Fruit fly (Drosophila melanogaster) whole organism, embryonic: Measurements from ENCODE around the gene h-cup.

Experiments used
- Asciz ChIP-seq: fragments of 200-800 bp; sonication (Bioruptor generic); optimal IDR thresholded peaks from 2 replicates; lab custom pipeline; 2017; ENCODE audit warnings: missing biosample characterization, mild to moderate bottlenecking, missing genetic modification characterization, missing genetic modification reagents
- CG12299 ChIP-seq: fragments of 200-800 bp; sonication (Bioruptor generic); optimal IDR thresholded peaks from 2 replicates; lab custom pipeline; 2018; ENCODE audit warnings: missing biosample characterization, mild to moderate bottlenecking, missing genetic modification characterization
- CG1233 ChIP-seq: fragments of 200-800 bp; sonication (Bioruptor generic); optimal IDR thresholded peaks from 4 replicates; lab custom pipeline; 2018; ENCODE audit warnings: missing biosample characterization, mild to moderate bottlenecking, missing genetic modification characterization
- CG12659 ChIP-seq: fragments of 200-800 bp; sonication (Bioruptor generic); optimal IDR thresholded peaks from 3 replicates; lab custom pipeline; 2017; ENCODE audit warnings: mild to moderate bottlenecking, missing biosample characterization, missing genetic modification reagents, missing genetic modification characterization
- CG13123 ChIP-seq: fragments of 200-800 bp; sonication (Bioruptor generic); optimal IDR thresholded peaks from 2 replicates; lab custom pipeline; 2016; ENCODE audit warnings: missing biosample characterization, missing genetic modification characterization
- CG14050 ChIP-seq: fragments of 200-800 bp; sonication (Bioruptor generic); IDR thresholded peaks from 3 replicates; pipeline ENCODE4 v1.3.6; 2022; ENCODE audit warnings: missing biosample characterization, missing genetic modification characterization
- CG15073 ChIP-seq: fragments of 200-800 bp; sonication (Bioruptor generic); optimal IDR thresholded peaks from 2 replicates; lab custom pipeline; 2016; ENCODE audit warnings: missing biosample characterization, missing genetic modification characterization
- CG1647 ChIP-seq: fragments of 200-800 bp; sonication (Bioruptor generic); optimal IDR thresholded peaks from 3 replicates; lab custom pipeline; 2016; ENCODE audit warnings: missing biosample characterization, missing genetic modification characterization
- CG2120 ChIP-seq: fragments of 200-800 bp; sonication (Bioruptor generic); optimal IDR thresholded peaks from 3 replicates; lab custom pipeline; 2016; ENCODE audit warnings: missing biosample characterization, missing genetic modification characterization
- CG3281 ChIP-seq: fragments of 200-800 bp; sonication (Bioruptor generic); optimal IDR thresholded peaks from 3 replicates; lab custom pipeline; 2017; ENCODE audit warnings: missing biosample characterization, mild to moderate bottlenecking, missing genetic modification characterization
- CG3838 ChIP-seq: fragments of 200-800 bp; sonication (Bioruptor generic); optimal IDR thresholded peaks from 3 replicates; lab custom pipeline; 2016; ENCODE audit warnings: missing biosample characterization, missing genetic modification characterization
- CG3847 ChIP-seq: fragments of 200-800 bp; sonication (Bioruptor generic); IDR thresholded peaks from 2 replicates; pipeline ENCODE4 v1.3.6; 2022; ENCODE audit warnings: missing biosample characterization, missing genetic modification characterization
- CG4424 ChIP-seq: fragments of 200-800 bp; sonication (Bioruptor generic); optimal IDR thresholded peaks from 3 replicates; lab custom pipeline; 2016; ENCODE audit warnings: missing biosample characterization, missing genetic modification characterization
- CG4617 ChIP-seq: fragments of 200-800 bp; sonication (Bioruptor generic); optimal IDR thresholded peaks from 3 replicates; lab custom pipeline; 2016; ENCODE audit warnings: missing biosample characterization, missing genetic modification characterization, borderline replicate concordance
- CG6689 ChIP-seq: fragments of 200-800 bp; sonication (Bioruptor generic); IDR thresholded peaks from 2 replicates; pipeline ENCODE4 v1.3.6; 2022; ENCODE audit warnings: missing biosample characterization, missing genetic modification characterization
- CG7556 ChIP-seq: fragments of 200-800 bp; sonication (Bioruptor generic); optimal IDR thresholded peaks from 2 replicates; lab custom pipeline; 2017; ENCODE audit warnings: missing biosample characterization, mild to moderate bottlenecking, missing genetic modification characterization
- CG8765 ChIP-seq: fragments of 200-800 bp; sonication (Bioruptor generic); IDR thresholded peaks from 2 replicates; pipeline ENCODE4 v1.3.6; 2022; ENCODE audit warnings: missing biosample characterization, missing genetic modification characterization
- CG8944 ChIP-seq: fragments of 200-800 bp; sonication (Bioruptor generic); optimal IDR thresholded peaks from 3 replicates; lab custom pipeline; 2016; ENCODE audit warnings: missing biosample characterization, missing genetic modification characterization
- E2f1 ChIP-seq: fragments of 200-800 bp; sonication (Bioruptor generic); IDR thresholded peaks from 2 replicates; pipeline ENCODE4 v1.3.6; 2022; ENCODE audit warnings: missing biosample characterization, missing genetic modification characterization
- Elba2 ChIP-seq: fragments of 200-800 bp; sonication (Bioruptor generic); optimal IDR thresholded peaks from 3 replicates; lab custom pipeline; 2016; ENCODE audit warnings: missing biosample characterization, missing genetic modification characterization
- Fer1 ChIP-seq: fragments of 200-800 bp; sonication (Bioruptor generic); optimal IDR thresholded peaks from 2 replicates; lab custom pipeline; 2017; ENCODE audit warnings: missing biosample characterization, mild to moderate bottlenecking, missing genetic modification characterization
- Hsf ChIP-seq: fragments of 200-800 bp; sonication (Bioruptor generic); optimal IDR thresholded peaks from 3 replicates; lab custom pipeline; 2016; ENCODE audit warnings: missing biosample characterization, missing genetic modification characterization
- NC2β ChIP-seq: fragments of 200-800 bp; sonication (Bioruptor generic); optimal IDR thresholded peaks from 2 replicates; lab custom pipeline; 2016; ENCODE audit warnings: missing biosample characterization, missing genetic modification characterization
- Oaz ChIP-seq: fragments of 200-800 bp; sonication (Bioruptor generic); IDR thresholded peaks from 2 replicates; pipeline ENCODE4 v1.3.6; 2022; ENCODE audit warnings: missing biosample characterization, missing genetic modification characterization
- Optix ChIP-seq: fragments of 200-800 bp; sonication (Bioruptor generic); IDR thresholded peaks from 3 replicates; pipeline ENCODE4 v1.3.6; 2022; ENCODE audit warnings: missing biosample characterization, missing genetic modification characterization
- PHDP ChIP-seq: fragments of 200-800 bp; sonication (Bioruptor generic); optimal IDR thresholded peaks from 3 replicates; lab custom pipeline; 2018; ENCODE audit warnings: missing biosample characterization, mild to moderate bottlenecking, missing genetic modification characterization, moderate library complexity
- Ptx1 ChIP-seq: fragments of 200-800 bp; sonication (Bioruptor generic); IDR thresholded peaks from 2 replicates; pipeline ENCODE4 v1.3.6; 2022; ENCODE audit warnings: missing biosample characterization, missing genetic modification characterization
- Rfx ChIP-seq: fragments of 200-800 bp; sonication (Bioruptor generic); IDR thresholded peaks from 2 replicates; pipeline ENCODE4 v1.3.6; 2022; ENCODE audit warnings: missing biosample characterization, missing genetic modification characterization
- Scr ChIP-seq: fragments of 200-800 bp; sonication (Bioruptor generic); IDR thresholded peaks from 2 replicates; pipeline ENCODE4 v1.3.6; 2022; ENCODE audit warnings: missing biosample characterization, missing genetic modification characterization; ENCODE audit not compliant: partially characterized antibody
- Usf ChIP-seq: fragments of 200-800 bp; sonication (Bioruptor generic); optimal IDR thresholded peaks from 2 replicates; lab custom pipeline; 2017; ENCODE audit warnings: missing genotype, missing biosample characterization, missing genetic modification characterization
- YL-1 ChIP-seq: fragments of 200-800 bp; sonication (Bioruptor generic); optimal IDR thresholded peaks from 3 replicates; lab custom pipeline; 2017; ENCODE audit warnings: missing biosample characterization, mild to moderate bottlenecking, missing genetic modification characterization
- bowl ChIP-seq: fragments of 200-800 bp; sonication (Bioruptor generic); IDR thresholded peaks from 2 replicates; pipeline ENCODE4 v1.3.6; 2022; ENCODE audit warnings: missing biosample characterization, missing genetic modification characterization
- caup ChIP-seq: fragments of 200-800 bp; sonication (Bioruptor generic); optimal IDR thresholded peaks from 3 replicates; lab custom pipeline; 2017; ENCODE audit warnings: missing biosample characterization, mild to moderate bottlenecking, missing genetic modification characterization, moderate library complexity; ENCODE audit not compliant: severe bottlenecking
- chinmo ChIP-seq: fragments of 200-800 bp; sonication (Bioruptor generic); IDR thresholded peaks from 4 replicates; pipeline ENCODE4 v1.3.6; 2022; ENCODE audit warnings: missing biosample characterization, missing genetic modification characterization; ENCODE audit not compliant: partially characterized antibody
- ci ChIP-seq: fragments of 200-800 bp; sonication (Bioruptor generic); IDR thresholded peaks from 3 replicates; pipeline ENCODE4 v1.3.6; 2022; ENCODE audit warnings: missing biosample characterization, missing genetic modification characterization
- danr ChIP-seq: fragments of 200-800 bp; sonication (Bioruptor generic); IDR thresholded peaks from 2 replicates; pipeline ENCODE4 v1.3.6; 2022; ENCODE audit warnings: missing biosample characterization, missing genetic modification characterization
- gcm ChIP-seq: fragments of 200-800 bp; sonication (Bioruptor generic); optimal IDR thresholded peaks from 2 replicates; lab custom pipeline; 2019; ENCODE audit warnings: missing biosample characterization, mild to moderate bottlenecking, missing genetic modification characterization, moderate library complexity
- gem ChIP-seq: fragments of 200-800 bp; sonication (Bioruptor generic); optimal IDR thresholded peaks from 2 replicates; lab custom pipeline; 2019; ENCODE audit warnings: missing biosample characterization, mild to moderate bottlenecking, missing genetic modification characterization, moderate library complexity
- ken ChIP-seq: fragments of 200-800 bp; sonication (Bioruptor generic); IDR thresholded peaks from 3 replicates; pipeline ENCODE4 v1.3.6; 2022; ENCODE audit warnings: missing biosample characterization, missing genetic modification characterization
- lbe ChIP-seq: fragments of 200-800 bp; sonication (Bioruptor generic); optimal IDR thresholded peaks from 2 replicates; lab custom pipeline; 2016; ENCODE audit warnings: missing biosample characterization, mild to moderate bottlenecking, missing genetic modification characterization
- lmd ChIP-seq: fragments of 200-800 bp; sonication (Bioruptor generic); IDR thresholded peaks from 2 replicates; pipeline ENCODE4 v1.3.6; 2022; ENCODE audit warnings: missing biosample characterization, missing genetic modification characterization
- lola ChIP-seq, 3 experiments: fragments of >200 bp in 2 of 3; fragments of 200-800 bp in 1 of 3; sonication (Bioruptor generic) in 1 of 3; optimal IDR thresholded peaks; 2 replicates each; lab custom pipeline; 2017 to 2019; ENCODE audit warnings: missing biosample characterization in 3 of 3, missing genetic modification characterization in 3 of 3, mild to moderate bottlenecking in 1 of 3, moderate library complexity in 1 of 3
- mam ChIP-seq: fragments of 200-800 bp; sonication (Bioruptor generic); optimal IDR thresholded peaks from 3 replicates; lab custom pipeline; 2016; ENCODE audit warnings: missing biosample characterization, missing genetic modification characterization
- nau ChIP-seq: fragments of 200-800 bp; sonication (Bioruptor generic); optimal IDR thresholded peaks from 3 replicates; lab custom pipeline; 2017; ENCODE audit warnings: missing biosample characterization, mild to moderate bottlenecking, missing genetic modification characterization, missing genetic modification reagents
- onecut ChIP-seq: fragments of 200-800 bp; sonication (Bioruptor generic); IDR thresholded peaks from 2 replicates; pipeline ENCODE4 v1.3.6; 2022; ENCODE audit warnings: missing biosample characterization, missing genetic modification characterization
- pan ChIP-seq, 4 experiments: fragments of >200 bp in 3 of 4; fragments of 200-800 bp in 1 of 4; sonication (Bioruptor generic) in 1 of 4; optimal IDR thresholded peaks in 3 of 4; IDR thresholded peaks in 1 of 4; 2 replicates each; pipeline versions ENCODE4 v1.3.6 to Lab custom; 2017 to 2022; ENCODE audit warnings: missing biosample characterization in 2 of 4, missing genetic modification characterization in 2 of 4, mixed read lengths in 1 of 4
- ro ChIP-seq: fragments of 200-800 bp; sonication (Bioruptor generic); IDR thresholded peaks from 2 replicates; pipeline ENCODE4 v1.3.6; 2022; ENCODE audit warnings: missing biosample characterization, missing genetic modification characterization
- sens-2 ChIP-seq: fragments of 200-800 bp; sonication (Bioruptor generic); IDR thresholded peaks from 2 replicates; pipeline ENCODE4 v1.3.6; 2022; ENCODE audit warnings: missing biosample characterization, missing genetic modification characterization
- tna ChIP-seq: fragments of 200-800 bp; sonication (Bioruptor generic); IDR thresholded peaks from 2 replicates; pipeline ENCODE4 v1.3.6; 2022; ENCODE audit warnings: missing biosample characterization, missing genetic modification characterization; ENCODE audit not compliant: partially characterized antibody
- vvl ChIP-seq: fragments of 200-800 bp; sonication (Bioruptor generic); IDR thresholded peaks from 2 replicates; pipeline ENCODE4 v1.3.6; 2022; ENCODE audit warnings: missing biosample characterization, missing genetic modification characterization

Gene h-cup

DNA sequence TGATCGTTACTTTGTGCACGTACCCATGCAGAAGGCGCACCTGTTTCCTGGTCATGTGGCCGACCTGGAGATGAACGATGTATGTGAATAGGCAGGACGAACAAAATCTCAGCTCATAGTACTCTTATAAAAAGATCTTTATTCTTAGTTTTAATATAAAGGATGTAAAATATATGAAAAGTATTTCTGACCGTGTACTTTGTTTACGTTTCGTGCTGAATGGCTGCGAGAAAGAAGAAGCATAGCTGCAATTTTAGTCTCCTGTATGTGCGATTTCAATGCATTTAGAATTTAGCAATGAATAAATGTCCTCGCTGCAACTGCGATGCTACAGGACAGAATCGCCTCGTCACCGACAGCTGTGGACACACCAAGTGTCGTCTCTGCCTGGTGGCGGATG is 34.9 kb downstream of the h-cup start, which contains the start of the genes CG42726 and CG42727 (continued):
- TF ChIP-seq CG12659 (peak; percentile 30), CG8944 (GFP tag; lab: Kevin White, UChicago) (no peak), Fer1 (peak; percentile 50), nau (GFP tag; lab: Kevin White, UChicago) (no peak), Scr (GFP tag; lab: Robert Waterston, UW) (no peak), mam (peak; percentile 33), caup (peak; percentile 30), CG4617 (GFP tag; lab: Kevin White, UChicago) (peak; percentile 61), lbe (GFP tag; lab: Kevin White, UChicago) (peak; percentile 20), chinmo (GFP tag; lab: Robert Waterston, UW) (no peak), Hsf (GFP tag; lab: Kevin White, UChicago) (peak; percentile 55), PHDP (tag; lab: Kevin White, UChicago) (peak; percentile 48), tna (GFP tag; lab: Robert Waterston, UW) (no peak), Optix (GFP tag; lab: Robert Waterston, UW) (no peak), Oaz (peak; percentile 11; the same call in 1 of the 2 replicates), Ptx1 (GFP tag; lab: Robert Waterston, UW) (peak; percentile 31; the same call in 1 of the 2 replicates), CG2120 (peak; percentile 62), CG3838 (GFP tag; lab: Kevin White, UChicago) (peak; percentile 2), sens-2 (GFP tag; lab: Robert Waterston, UW) (peak; percentile 35; the same call in 1 of the 2 replicates), pan (optimal IDR thresholded peaks at IDR 0.05; lab: Kevin White, UChicago) (no peak), pan (GFP tag; optimal IDR thresholded peaks at IDR 0.05 in 1 of 2, IDR thresholded peaks at IDR 0.05 in 1 of 2) (peak in 1 of 2 experiments; percentile 48), CG3847 (GFP tag; lab: Robert Waterston, UW) (peak; percentile 18; the same call in 1 of the 2 replicates), NC2β (GFP tag; lab: Kevin White, UChicago) (no peak), Asciz (GFP tag; lab: Kevin White, UChicago) (no peak), onecut (no peak), ken (peak; percentile 43; the same call in 1 of the 3 replicates), CG4424 (GFP tag; lab: Kevin White, UChicago) (peak; percentile 26), Rfx (GFP tag; lab: Robert Waterston, UW) (peak; percentile 50; the same call in 1 of the 2 replicates), CG13123 (GFP tag; lab: Kevin White, UChicago) (no peak), YL-1 (GFP tag; lab: Kevin White, UChicago) (peak; percentile 21), CG14050 (GFP tag; lab: Robert Waterston, UW) (no peak), gem (peak; percentile 54), bowl (GFP tag; lab: Robert Waterston, UW) (no peak), ro (GFP tag; lab: Robert Waterston, UW) (no peak), E2f1 (GFP tag; lab: Robert Waterston, UW) (0 out of 2 replicates have a peak, but pooled peaks have one; percentile 13), CG12299 (no peak), CG8765 (GFP tag; lab: Robert Waterston, UW) (no peak), lola (GFP tag; optimal IDR thresholded peaks at IDR 0.05; lab: Kevin White, UChicago) (peak in 1 of 3 experiments; percentile 17), gcm (peak; percentile 7), CG3281 (GFP tag; lab: Kevin White, UChicago) (peak; percentile 39), CG6689 (GFP tag; lab: Robert Waterston, UW) (peak; percentile 38; the same call in 1 of the 2 replicates), ci (GFP tag; lab: Robert Waterston, UW) (peak; percentile 66), CG7556 (GFP tag; lab: Kevin White, UChicago) (peak; percentile 2), CG1233 (peak; percentile 8), vvl (0 out of 2 replicates have a peak, but pooled peaks have one; percentile 34), Usf (GFP tag; lab: Kevin White, UChicago) (no peak), lmd (GFP tag; lab: Robert Waterston, UW) (peak; percentile 40), CG1647 (peak; percentile 1), Elba2 (GFP tag; lab: Kevin White, UChicago) (no peak), danr (no peak), CG15073 (GFP tag; lab: Kevin White, UChicago) (no peak)
